Fruit fly (Drosophila melanogaster) whole organism, embryonic: ENCODE data around the gene CG42393.

Source experiments
- CG10209 ChIP-seq: fragments of 200-800 bp; sonication (Bioruptor generic); optimal IDR thresholded peaks from 3 replicates; lab custom pipeline; 2017; ENCODE audit warnings: missing biosample characterization, mild to moderate bottlenecking, missing genetic modification characterization, missing genetic modification reagents
- CG10274 ChIP-seq: fragments of 200-800 bp; sonication (Bioruptor generic); optimal IDR thresholded peaks from 3 replicates; lab custom pipeline; 2017; ENCODE audit warnings: missing biosample characterization, mild to moderate bottlenecking, missing genetic modification characterization
- CG11247 ChIP-seq: fragments of 200-800 bp; sonication (Bioruptor generic); IDR thresholded peaks from 2 replicates; pipeline ENCODE4 v1.3.6; 2022; ENCODE audit warnings: missing biosample characterization, missing genetic modification characterization
- CG12071 ChIP-seq: fragments of 200-800 bp; sonication (Bioruptor generic); optimal IDR thresholded peaks from 3 replicates; lab custom pipeline; 2018; ENCODE audit warnings: missing biosample characterization, mild to moderate bottlenecking, missing genetic modification characterization
- CG1233 ChIP-seq: fragments of 200-800 bp; sonication (Bioruptor generic); optimal IDR thresholded peaks from 4 replicates; lab custom pipeline; 2018; ENCODE audit warnings: missing biosample characterization, mild to moderate bottlenecking, missing genetic modification characterization
- CG13287 ChIP-seq: fragments of 200-800 bp; sonication (Bioruptor generic); IDR thresholded peaks from 2 replicates; pipeline ENCODE4 v1.3.6; 2022; ENCODE audit warnings: missing biosample characterization, missing genetic modification characterization; ENCODE audit not compliant: partially characterized antibody
- CG14710 ChIP-seq: fragments of 200-800 bp; sonication (Bioruptor generic); optimal IDR thresholded peaks from 3 replicates; lab custom pipeline; 2019; ENCODE audit warnings: missing biosample characterization, mild to moderate bottlenecking, missing genetic modification characterization, moderate library complexity
- CG1603 ChIP-seq: fragments of 200-800 bp; sonication (Bioruptor generic); optimal IDR thresholded peaks from 2 replicates; lab custom pipeline; 2019; ENCODE audit warnings: missing biosample characterization, mild to moderate bottlenecking, missing genetic modification characterization, moderate library complexity
- CG17328 ChIP-seq: fragments of 200-800 bp; sonication (Bioruptor generic); IDR thresholded peaks from 2 replicates; pipeline ENCODE4 v1.3.6; 2022; ENCODE audit warnings: missing biosample characterization, missing genetic modification characterization
- CG17912 ChIP-seq: fragments of 200-800 bp; sonication (Bioruptor generic); optimal IDR thresholded peaks from 2 replicates; lab custom pipeline; 2018; ENCODE audit warnings: missing biosample characterization, mild to moderate bottlenecking, missing genetic modification characterization
- CG31224 ChIP-seq: fragments of 200-800 bp; sonication (Bioruptor generic); IDR thresholded peaks from 2 replicates; pipeline ENCODE4 v1.3.6; 2022; ENCODE audit warnings: missing biosample characterization, missing genetic modification characterization
- CG31365 ChIP-seq: fragments of 200-800 bp; sonication (Bioruptor generic); optimal IDR thresholded peaks from 2 replicates; lab custom pipeline; 2018; ENCODE audit warnings: missing biosample characterization, mild to moderate bottlenecking, missing genetic modification characterization
- CG31441 ChIP-seq: fragments of 200-800 bp; sonication (Bioruptor generic); IDR thresholded peaks from 2 replicates; pipeline ENCODE4 v1.3.6; 2022; ENCODE audit warnings: missing biosample characterization, missing genetic modification characterization
- CG34224 ChIP-seq: fragments of 200-800 bp; sonication (Bioruptor generic); IDR thresholded peaks from 3 replicates; pipeline ENCODE4 v1.3.6; 2022; ENCODE audit warnings: missing biosample characterization, missing genetic modification characterization; ENCODE audit not compliant: partially characterized antibody
- CG3726 ChIP-seq: fragments of 200-800 bp; sonication (Bioruptor generic); IDR thresholded peaks from 3 replicates; pipeline ENCODE4, ENCODE4 v1.3.6; 2022; ENCODE audit warnings: missing biosample characterization, missing genetic modification characterization
- CG4707 ChIP-seq: fragments of 200-800 bp; sonication (Bioruptor generic); optimal IDR thresholded peaks from 2 replicates; lab custom pipeline; 2018; ENCODE audit warnings: missing biosample characterization, mild to moderate bottlenecking, missing genetic modification characterization, moderate library complexity
- CG6813 ChIP-seq: fragments of 200-800 bp; sonication (Bioruptor generic); optimal IDR thresholded peaks from 2 replicates; lab custom pipeline; 2017; ENCODE audit warnings: missing biosample characterization, missing genetic modification characterization, mild to moderate bottlenecking, moderate library complexity, missing genetic modification reagents
- CG6854 ChIP-seq: fragments of 200-800 bp; sonication (Bioruptor generic); optimal IDR thresholded peaks from 3 replicates; lab custom pipeline; 2017; ENCODE audit warnings: missing biosample characterization, mild to moderate bottlenecking, missing genetic modification characterization
- CG7786 ChIP-seq: fragments of 200-800 bp; sonication (Bioruptor generic); optimal IDR thresholded peaks from 2 replicates; lab custom pipeline; 2016; ENCODE audit warnings: missing biosample characterization, missing genetic modification characterization
- CoRest ChIP-seq: fragments of 200-800 bp; sonication (Bioruptor generic); optimal IDR thresholded peaks from 3 replicates; lab custom pipeline; 2018; ENCODE audit warnings: missing biosample characterization, mild to moderate bottlenecking, missing genetic modification characterization, moderate library complexity
- Dip2 ChIP-seq: fragments of 200-800 bp; sonication (Bioruptor generic); IDR thresholded peaks from 2 replicates; pipeline ENCODE4 v1.3.6; 2022; ENCODE audit warnings: missing biosample characterization, missing genetic modification characterization
- Dip3 ChIP-seq: fragments of 200-800 bp; sonication (Bioruptor generic); optimal IDR thresholded peaks from 3 replicates; lab custom pipeline; 2016; ENCODE audit warnings: missing biosample characterization, missing genetic modification characterization
- Elba2 ChIP-seq: fragments of 200-800 bp; sonication (Bioruptor generic); optimal IDR thresholded peaks from 3 replicates; lab custom pipeline; 2016; ENCODE audit warnings: missing biosample characterization, missing genetic modification characterization
- Ets65A ChIP-seq: fragments of 200-800 bp; sonication (Bioruptor generic); peaks from one replicate; lab custom pipeline; 2016; ENCODE audit warnings: missing biosample characterization, missing genetic modification characterization
- Ets97D ChIP-seq: fragments of 200-800 bp; sonication (Bioruptor generic); optimal IDR thresholded peaks from 3 replicates; lab custom pipeline; 2016; ENCODE audit warnings: missing biosample characterization, missing genetic modification characterization
- Fer2 ChIP-seq: fragments of 200-800 bp; sonication (Bioruptor generic); optimal IDR thresholded peaks from 2 replicates; lab custom pipeline; 2018; ENCODE audit warnings: missing biosample characterization, mild to moderate bottlenecking, missing genetic modification characterization, moderate library complexity
- H15 ChIP-seq: fragments of 200-800 bp; sonication (Bioruptor generic); IDR thresholded peaks from 3 replicates; pipeline ENCODE4 v1.3.6; 2022; ENCODE audit warnings: missing biosample characterization, missing genetic modification characterization
- HmgD ChIP-seq: fragments of 200-800 bp; sonication (Bioruptor generic); optimal IDR thresholded peaks from 3 replicates; lab custom pipeline; 2016; ENCODE audit warnings: missing biosample characterization, missing genetic modification characterization
- Meics ChIP-seq: fragments of 200-800 bp; sonication (Bioruptor generic); optimal IDR thresholded peaks from 2 replicates; lab custom pipeline; 2017; ENCODE audit warnings: missing biosample characterization, mild to moderate bottlenecking, missing genetic modification characterization
- Mrtf ChIP-seq: fragments of 200-800 bp; sonication (Bioruptor generic); IDR thresholded peaks from 3 replicates; pipeline ENCODE4 v1.3.6; 2022; ENCODE audit warnings: missing biosample characterization, missing genetic modification characterization
- NFAT ChIP-seq: fragments of 200-800 bp; sonication (Bioruptor generic); IDR thresholded peaks from 2 replicates; pipeline ENCODE4 v1.3.6; 2022; ENCODE audit warnings: missing biosample characterization, missing genetic modification characterization
- NK7.1 ChIP-seq: fragments of 200-800 bp; sonication (Bioruptor generic); optimal IDR thresholded peaks from 3 replicates; lab custom pipeline; 2016; ENCODE audit warnings: missing biosample characterization, missing genetic modification characterization
- Sox100B ChIP-seq: fragments of 200-800 bp; sonication (Bioruptor generic); optimal IDR thresholded peaks from 3 replicates; lab custom pipeline; 2018; ENCODE audit warnings: missing biosample characterization, mild to moderate bottlenecking, missing genetic modification characterization
- Spps ChIP-seq: fragments of 200-800 bp; sonication (Bioruptor generic); optimal IDR thresholded peaks from 2 replicates; lab custom pipeline; 2018; ENCODE audit warnings: missing biosample characterization, mild to moderate bottlenecking, missing genetic modification characterization
- ac ChIP-seq: fragments of 200-800 bp; sonication (Bioruptor generic); optimal IDR thresholded peaks from 3 replicates; lab custom pipeline; 2017; ENCODE audit warnings: missing biosample characterization, mild to moderate bottlenecking, missing genetic modification characterization
- bowl ChIP-seq: fragments of 200-800 bp; sonication (Bioruptor generic); IDR thresholded peaks from 2 replicates; pipeline ENCODE4 v1.3.6; 2022; ENCODE audit warnings: missing biosample characterization, missing genetic modification characterization
- crc ChIP-seq: fragments of 200-800 bp; sonication (Bioruptor generic); optimal IDR thresholded peaks from 2 replicates; lab custom pipeline; 2016; ENCODE audit warnings: missing biosample characterization, missing genetic modification characterization
- dpn ChIP-seq, 2 experiments: fragments of 200-800 bp; sonication (Bioruptor generic); optimal IDR thresholded peaks; 3 replicates each; lab custom pipeline; 2016; ENCODE audit warnings: missing biosample characterization in 2 of 2, missing genetic modification characterization in 2 of 2
- grau ChIP-seq: fragments of 200-800 bp; optimal IDR thresholded peaks from 3 replicates; lab custom pipeline; 2019; ENCODE audit warnings: missing biosample characterization, mild to moderate bottlenecking, missing genetic modification characterization, moderate library complexity
- hbn ChIP-seq: fragments of 200-800 bp; sonication (Bioruptor generic); IDR thresholded peaks from 2 replicates; pipeline ENCODE4 v1.3.6; 2022; ENCODE audit warnings: missing biosample characterization, missing genetic modification characterization; ENCODE audit not compliant: partially characterized antibody
- ind ChIP-seq: fragments of 200-800 bp; sonication (Bioruptor generic); optimal IDR thresholded peaks from 3 replicates; lab custom pipeline; 2016; ENCODE audit warnings: missing biosample characterization, missing genetic modification characterization
- kay ChIP-seq: fragments of 200-800 bp; sonication (Bioruptor generic); optimal IDR thresholded peaks from 2 replicates; lab custom pipeline; 2016; ENCODE audit warnings: missing biosample characterization, missing genetic modification characterization
- phol ChIP-seq: fragments of 200-800 bp; sonication (Bioruptor generic); optimal IDR thresholded peaks from 3 replicates; lab custom pipeline; 2018; ENCODE audit warnings: missing biosample characterization, mild to moderate bottlenecking, missing genetic modification characterization, moderate library complexity
- rib ChIP-seq: fragments of 200-800 bp; sonication (Bioruptor generic); IDR thresholded peaks from 2 replicates; pipeline ENCODE4 v1.3.6; 2022; ENCODE audit warnings: missing biosample characterization, missing genetic modification characterization
- row ChIP-seq: fragments of 200-800 bp; sonication (Bioruptor generic); IDR thresholded peaks from 3 replicates; pipeline ENCODE4 v1.3.6; 2022; ENCODE audit warnings: missing biosample characterization, missing genetic modification characterization
- seq ChIP-seq: fragments of 200-800 bp; sonication (Bioruptor generic); IDR thresholded peaks from 2 replicates; pipeline ENCODE4 v1.3.6; 2022; ENCODE audit warnings: missing biosample characterization, missing genetic modification characterization
- shn ChIP-seq: fragments of 200-800 bp; sonication (Bioruptor generic); optimal IDR thresholded peaks from 3 replicates; lab custom pipeline; 2016; ENCODE audit warnings: missing biosample characterization, missing genetic modification characterization
- ssp ChIP-seq: fragments of 200-800 bp; sonication (Bioruptor generic); IDR thresholded peaks from 2 replicates; pipeline ENCODE4 v1.3.6; 2022; ENCODE audit warnings: missing biosample characterization, missing genetic modification characterization
- tll ChIP-seq, 2 experiments: fragments of 200-800 bp in 1 of 2; fragments of >200 bp in 1 of 2; sonication (Bioruptor generic) in 1 of 2; optimal IDR thresholded peaks; 2 replicates each; lab custom pipeline; 2017 to 2019; ENCODE audit warnings: missing biosample characterization in 2 of 2, missing genetic modification characterization in 2 of 2, mild to moderate bottlenecking in 1 of 2, moderate library complexity in 1 of 2

Gene CG42393

DNA sequence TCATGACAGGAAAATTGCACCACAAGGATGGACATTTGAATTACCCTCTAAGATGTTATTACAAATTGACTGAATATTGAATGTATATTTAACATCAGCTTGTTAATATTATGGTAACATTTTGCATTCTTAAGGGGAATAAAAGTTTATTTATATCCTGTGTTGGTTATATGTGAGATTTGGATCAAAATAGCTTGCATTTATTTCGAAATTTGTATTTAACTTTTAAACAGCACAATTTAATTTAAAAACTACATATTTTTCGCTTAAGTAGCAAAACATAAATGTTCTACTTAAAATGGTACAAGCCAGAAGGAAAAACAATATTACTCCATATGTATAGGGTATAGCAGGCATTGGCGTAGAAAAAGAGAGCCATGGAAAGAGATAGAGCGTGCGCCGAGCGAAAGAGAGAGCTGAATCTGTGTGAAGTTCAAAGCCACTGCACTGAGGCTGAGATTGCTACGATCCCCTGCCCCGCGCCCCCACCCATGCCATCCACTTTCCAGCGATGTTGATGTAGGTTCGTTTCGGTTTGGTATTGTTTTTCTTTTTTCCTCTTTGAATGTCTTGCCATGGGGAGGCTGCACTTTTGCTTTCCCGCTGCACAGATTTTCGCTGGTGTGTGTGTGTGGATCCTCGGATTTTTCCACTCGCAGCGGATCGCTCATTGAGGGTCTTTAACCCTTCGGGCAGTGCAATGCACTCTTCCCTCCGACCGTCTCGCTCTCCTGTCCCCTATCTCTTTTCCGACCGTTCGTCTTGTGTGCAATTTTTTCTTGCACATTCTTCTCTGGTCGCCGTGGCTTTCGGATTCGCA is 37.3 kb upstream of the CG42393 start (continued):
- TF ChIP-seq ind (GFP tag; lab: Kevin White, UChicago) (peak; percentile 53), row (GFP tag; lab: Robert Waterston, UW) (peak; percentile 86), CG4707 (GFP tag; lab: Kevin White, UChicago) (peak; percentile 48), shn (GFP tag; lab: Kevin White, UChicago) (peak; percentile 74), tll (GFP tag; optimal IDR thresholded peaks at IDR 0.05; lab: Kevin White, UChicago) (peak in 1 of 2 experiments; percentile 57), CG1603 (tag; lab: Kevin White, UChicago) (peak; percentile 66), NFAT (GFP tag; lab: Robert Waterston, UW) (no peak), seq (GFP tag; lab: Robert Waterston, UW) (peak; percentile 44; the same call in 1 of the 2 replicates), CG31365 (tag; lab: Kevin White, UChicago) (no peak), Ets65A (GFP tag; lab: Kevin White, UChicago) (no peak), crc (GFP tag; lab: Kevin White, UChicago) (peak; percentile 60), CG12071 (GFP tag; lab: Kevin White, UChicago) (no peak), Fer2 (tag; lab: Kevin White, UChicago) (no peak), CG10274 (GFP tag; lab: Kevin White, UChicago) (peak; percentile 25), CoRest (tag; lab: Kevin White, UChicago) (peak; percentile 93), CG6813 (GFP tag; lab: Kevin White, UChicago) (peak; percentile 62), CG6854 (GFP tag; lab: Kevin White, UChicago) (no peak), ac (GFP tag; lab: Kevin White, UChicago) (peak; percentile 71), NK7.1 (GFP tag; lab: Kevin White, UChicago) (peak; percentile 55), CG11247 (no peak), CG34224 (no peak), dpn (GFP tag; optimal IDR thresholded peaks at IDR 0.05; lab: Kevin White, UChicago) (peak; percentile 75 to 79), Ets97D (GFP tag; lab: Kevin White, UChicago) (peak; percentile 0), hbn (GFP tag; lab: Robert Waterston, UW) (no peak), rib (GFP tag; lab: Robert Waterston, UW) (peak; percentile 55; the same call in 1 of the 2 replicates), Sox100B (GFP tag; lab: Kevin White, UChicago) (peak; percentile 89), Dip2 (no peak), CG7786 (GFP tag; lab: Kevin White, UChicago) (peak; percentile 69), Spps (tag; lab: Kevin White, UChicago) (peak; percentile 91), CG3726 (GFP tag; lab: Robert Waterston, UW) (0 out of 3 replicates have a peak, but pooled peaks have one; percentile 49), H15 (GFP tag; lab: Robert Waterston, UW) (peak; percentile 57; the same call in 2 of the 3 replicates), ssp (GFP tag; lab: Robert Waterston, UW) (peak; percentile 58), Mrtf (GFP tag; lab: Robert Waterston, UW) (no peak), Dip3 (GFP tag; lab: Kevin White, UChicago) (no peak), grau (tag; lab: Kevin White, UChicago) (peak; percentile 85), CG13287 (GFP tag; lab: Robert Waterston, UW) (no peak), CG31224 (GFP tag; lab: Robert Waterston, UW) (no peak), phol (peak; percentile 92), Meics (GFP tag; lab: Kevin White, UChicago) (peak; percentile 49), CG17328 (GFP tag; lab: Robert Waterston, UW) (peak; percentile 72), CG1233 (GFP tag; lab: Kevin White, UChicago) (peak; percentile 74), kay (GFP tag; lab: Kevin White, UChicago) (peak; percentile 68), Elba2 (peak; percentile 29), CG14710 (tag; lab: Kevin White, UChicago) (peak; percentile 95), bowl (GFP tag; lab: Robert Waterston, UW) (no peak), CG31441 (peak; percentile 92), CG17912 (GFP tag; lab: Kevin White, UChicago) (no peak), CG10209 (GFP tag; lab: Kevin White, UChicago) (peak; percentile 89), HmgD (GFP tag; lab: Kevin White, UChicago) (no peak)
